Worm (Caenorhabditis elegans): ENCODE data around the gene C01G5.7.

C01G5.7 gene

DNA sequence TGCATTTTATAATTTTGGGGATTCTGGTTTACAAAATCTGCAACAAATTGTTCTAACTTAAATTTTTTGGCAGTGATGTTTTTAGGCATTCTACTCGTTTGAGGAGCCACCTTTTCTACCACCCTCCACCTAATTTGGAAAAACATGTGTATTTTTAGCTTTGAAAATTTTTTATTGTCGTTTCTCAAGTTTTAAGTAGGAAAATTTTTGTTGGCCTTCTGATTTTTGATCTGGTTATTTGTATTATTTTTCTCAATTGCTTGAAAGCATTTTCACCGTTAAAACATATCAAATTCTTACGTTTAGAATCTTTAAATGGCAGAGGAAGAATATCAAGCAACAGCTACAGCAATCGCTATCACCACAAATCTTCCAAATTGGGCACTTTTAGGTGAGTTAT lies at the start of gene C01G5.7:
TSS of gene C01G5.7 (plus strand) at position 301 of the 400 bp plus-strand sequence.
- no peak for TF ChIP-seq elt-3 (tag; optimal IDR thresholded peaks at IDR 0.05)
- no peak for TF ChIP-seq ztf-4 (tag; optimal IDR thresholded peaks at IDR 0.05)
- TF ChIP-seq skn-1 (tag; optimal IDR thresholded peaks at IDR 0.05): no peak
- no peak for TF ChIP-seq ceh-9 (tag; optimal IDR thresholded peaks at IDR 0.05)
- no peak for TF ChIP-seq pha-4 (tag; optimal IDR thresholded peaks at IDR 0.05)
- no peak for TF ChIP-seq zag-1 (tag; optimal IDR thresholded peaks at IDR 0.05)
- TF ChIP-seq ZK546.5 (tag; optimal IDR thresholded peaks at IDR 0.05): no peak
- no peak for TF ChIP-seq ceh-82 (tag; optimal IDR thresholded peaks at IDR 0.05)

DNA sequence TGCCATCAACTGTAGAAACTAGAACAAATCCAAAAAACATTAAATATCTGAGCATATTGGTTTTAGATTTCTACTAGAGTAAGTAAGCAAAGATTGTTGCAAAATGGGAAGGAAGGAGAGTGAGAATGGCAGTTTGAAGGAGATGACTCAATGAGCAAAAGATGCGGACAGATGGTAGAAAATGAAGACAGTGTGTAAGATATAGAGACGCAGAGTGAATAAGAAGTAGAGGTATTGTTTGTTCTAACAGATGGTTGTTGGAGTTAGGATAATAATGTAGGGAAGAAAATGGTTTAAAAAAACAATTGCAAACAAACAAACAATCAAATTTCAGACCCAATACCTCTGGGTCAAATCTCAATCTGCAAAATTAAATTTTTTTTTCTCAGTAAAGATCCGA lies 46.7 kb upstream of the C01G5.7 start, which contains the start of gene tmed-13:
TSS of gene tmed-13 (minus strand) at position 169 of the 400 bp plus-strand sequence.
- peak; percentile 42 for TF ChIP-seq pha-4 (tag; optimal IDR thresholded peaks at IDR 0.05)
- no peak for TF ChIP-seq lsy-12 (tag; optimal IDR thresholded peaks at IDR 0.05)
- no peak for TF ChIP-seq nhr-28 (tag; optimal IDR thresholded peaks at IDR 0.05)

DNA sequence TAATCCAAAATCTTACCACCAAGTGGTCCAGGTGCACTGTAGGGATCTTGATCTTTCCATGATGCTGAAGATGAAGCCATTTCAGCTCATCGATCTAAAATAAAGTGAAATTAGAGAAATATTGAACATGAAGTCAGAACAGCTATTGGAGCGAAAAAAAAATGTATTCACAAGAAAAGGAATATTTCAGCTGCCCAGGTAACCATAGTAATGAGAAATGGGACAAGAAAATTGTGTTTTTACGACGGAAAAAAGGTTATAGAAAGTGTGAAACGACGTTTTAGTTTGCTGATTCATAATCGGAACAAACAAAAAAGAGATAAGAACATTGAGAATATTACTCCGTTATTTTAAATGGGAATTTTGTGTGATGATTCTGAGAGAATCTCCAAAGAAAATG lies 44.8 kb upstream of the C01G5.7 start, which contains the start of gene Y73B6BL.27:
TSS of gene Y73B6BL.27 (minus strand) at position 101 of the 400 bp plus-strand sequence.
- no peak for TF ChIP-seq unc-39 (tag; optimal IDR thresholded peaks at IDR 0.05)
- no peak for TF ChIP-seq nhr-77 (tag; optimal IDR thresholded peaks at IDR 0.05)
- TF ChIP-seq fos-1 (tag; optimal IDR thresholded peaks at IDR 0.05): no peak
- TF ChIP-seq snpc-4 (tag; optimal IDR thresholded peaks at IDR 0.05): no peak
- no peak for TF ChIP-seq nhr-43 (tag; optimal IDR thresholded peaks at IDR 0.05; ENCODE audit: poor library complexity, severe bottlenecking)
- TF ChIP-seq lin-39 (tag; optimal IDR thresholded peaks at IDR 0.05): no peak
- TF ChIP-seq fkh-2 (tag; optimal IDR thresholded peaks at IDR 0.05): no peak
- TF ChIP-seq nhr-28 (tag; optimal IDR thresholded peaks at IDR 0.05): no peak
- no peak for TF ChIP-seq elt-2 (tag; optimal IDR thresholded peaks at IDR 0.05)
- no peak for TF ChIP-seq egl-27 (tag; optimal IDR thresholded peaks at IDR 0.05)
- TF ChIP-seq nhr-12 (tag; optimal IDR thresholded peaks at IDR 0.05): no peak
- TF ChIP-seq ceh-9 (tag; optimal IDR thresholded peaks at IDR 0.05): no peak
- no peak for TF ChIP-seq pqm-1 (tag; optimal IDR thresholded peaks at IDR 0.05)
- TF ChIP-seq ztf-4 (tag; optimal IDR thresholded peaks at IDR 0.05): no peak

DNA sequence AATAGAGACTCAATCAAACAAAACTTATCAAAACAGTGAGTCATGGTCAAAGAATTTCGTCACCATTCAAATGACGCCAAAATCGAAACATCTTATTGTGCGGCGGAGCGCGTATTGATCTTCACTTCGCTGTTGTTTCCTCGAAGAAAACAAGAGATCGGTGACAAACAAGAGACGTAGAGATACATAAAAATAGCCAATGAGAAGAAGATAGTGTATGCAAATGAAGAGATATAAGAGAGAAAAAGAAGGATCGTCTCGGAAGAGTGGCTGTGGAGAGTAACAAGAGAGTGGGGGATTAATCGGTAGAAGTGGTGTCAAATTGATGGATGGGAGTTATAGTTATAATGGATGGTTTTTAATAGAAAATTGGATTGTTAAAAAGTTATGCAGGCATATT lies 43.2 kb upstream of the C01G5.7 start:
- TF ChIP-seq snpc-4 (tag; optimal IDR thresholded peaks at IDR 0.05) (peak; percentile 42), ceh-9 (tag; optimal IDR thresholded peaks at IDR 0.05) (no peak), unc-39 (tag; optimal IDR thresholded peaks at IDR 0.05) (no peak), tbx-2 (tag; optimal IDR thresholded peaks at IDR 0.05) (no peak), pqm-1 (tag; optimal IDR thresholded peaks at IDR 0.05) (no peak), ama-1 (optimal IDR thresholded peaks at IDR 0.05) (no peak), elt-1 (tag; optimal IDR thresholded peaks at IDR 0.05) (no peak), nhr-25 (tag; optimal IDR thresholded peaks at IDR 0.05) (peak; percentile 40), nfya-1 (tag; optimal IDR thresholded peaks at IDR 0.05; ENCODE audit: insufficient read depth) (peak; percentile 67), egl-5 (tag; optimal IDR thresholded peaks at IDR 0.05) (peak; percentile 64), hmg-11 (tag; optimal IDR thresholded peaks at IDR 0.05) (peak; percentile 44), unc-62 (GFP tag; optimal IDR thresholded peaks at IDR 0.05) (no peak), lin-39 (tag; optimal IDR thresholded peaks at IDR 0.05) (peak; percentile 24), nhr-23 (tag; optimal IDR thresholded peaks at IDR 0.05) (peak; percentile 42), elt-3 (tag; optimal IDR thresholded peaks at IDR 0.05) (no peak), pha-4 (tag; optimal IDR thresholded peaks at IDR 0.05) (peak; percentile 59), ceh-28 (tag; optimal IDR thresholded peaks at IDR 0.05) (peak; percentile 56), lin-15B (tag; optimal IDR thresholded peaks at IDR 0.05) (peak; percentile 66), nhr-11 (tag; optimal IDR thresholded peaks at IDR 0.05) (no peak)

DNA sequence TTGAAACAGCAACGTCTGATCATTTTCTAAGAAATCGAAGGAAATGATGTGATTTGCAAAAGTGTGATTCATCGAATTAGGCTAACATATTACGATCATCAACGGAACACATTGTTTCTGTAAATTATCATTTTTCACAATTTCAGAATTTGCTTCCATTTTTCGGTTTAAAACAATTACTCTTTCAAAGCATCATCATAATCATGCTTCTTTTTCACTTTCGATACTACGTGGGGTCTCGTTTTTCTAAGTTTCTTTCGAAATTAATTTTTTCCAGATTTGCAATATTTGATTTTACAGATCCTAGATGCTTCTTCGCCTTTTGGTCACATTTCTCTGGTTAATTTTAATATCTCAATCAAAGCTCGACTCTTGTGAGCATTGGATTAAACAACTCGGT lies 37.7 kb upstream of the C01G5.7 start, which contains the start of gene tyr-6:
TSS of gene tyr-6 (plus strand) at position 301 of the 400 bp plus-strand sequence.
- TF ChIP-seq daf-12 (tag; optimal IDR thresholded peaks at IDR 0.05) (no peak), hmg-11 (tag; optimal IDR thresholded peaks at IDR 0.05) (no peak), pqm-1 (tag; optimal IDR thresholded peaks at IDR 0.05) (no peak), ceh-16 (tag; optimal IDR thresholded peaks at IDR 0.05) (no peak)

All from whole organism, L3 larva.